Fruit fly (Drosophila melanogaster) whole organism, embryonic: ENCODE data around the gene CG13001.
A peak's percentile ranks its signal among the peaks of the same experiment; 100 is the strongest.

Experiments used
- Atf3 ChIP-seq: fragments of 200-800 bp; sonication (Bioruptor generic); optimal IDR thresholded peaks from 3 replicates; lab custom pipeline; 2016; ENCODE audit warnings: missing biosample characterization, missing genetic modification characterization
- Awh ChIP-seq: fragments of 200-800 bp; sonication (Bioruptor generic); IDR thresholded peaks from 2 replicates; pipeline ENCODE4, ENCODE4 v1.3.6; 2022; ENCODE audit warnings: missing biosample characterization, missing genetic modification characterization
- BtbVII ChIP-seq: fragments of 200-800 bp; sonication (Bioruptor generic); optimal IDR thresholded peaks from 3 replicates; lab custom pipeline; 2017; ENCODE audit warnings: missing biosample characterization, mild to moderate bottlenecking, missing genetic modification characterization
- CG10543 ChIP-seq: fragments of 200-800 bp; sonication (Bioruptor generic); optimal IDR thresholded peaks from 3 replicates; lab custom pipeline; 2017; ENCODE audit warnings: missing biosample characterization, mild to moderate bottlenecking, missing genetic modification characterization, moderate library complexity
- CG11247 ChIP-seq: fragments of 200-800 bp; sonication (Bioruptor generic); IDR thresholded peaks from 2 replicates; pipeline ENCODE4 v1.3.6; 2022; ENCODE audit warnings: missing biosample characterization, missing genetic modification characterization
- CG11723 ChIP-seq: fragments of 200-800 bp; sonication (Bioruptor generic); optimal IDR thresholded peaks from 2 replicates; lab custom pipeline; 2017; ENCODE audit warnings: missing biosample characterization, mild to moderate bottlenecking, missing genetic modification characterization
- CG12299 ChIP-seq: fragments of 200-800 bp; sonication (Bioruptor generic); optimal IDR thresholded peaks from 2 replicates; lab custom pipeline; 2018; ENCODE audit warnings: missing biosample characterization, mild to moderate bottlenecking, missing genetic modification characterization
- CG13624 ChIP-seq: fragments of 200-800 bp; sonication (Bioruptor generic); optimal IDR thresholded peaks from 2 replicates; lab custom pipeline; 2016; ENCODE audit warnings: missing biosample characterization, missing genetic modification characterization
- CG15073 ChIP-seq: fragments of 200-800 bp; sonication (Bioruptor generic); optimal IDR thresholded peaks from 2 replicates; lab custom pipeline; 2016; ENCODE audit warnings: missing biosample characterization, missing genetic modification characterization
- CG1647 ChIP-seq: fragments of 200-800 bp; sonication (Bioruptor generic); optimal IDR thresholded peaks from 3 replicates; lab custom pipeline; 2016; ENCODE audit warnings: missing biosample characterization, missing genetic modification characterization
- CG17802 ChIP-seq: fragments of 200-800 bp; sonication (Bioruptor generic); optimal IDR thresholded peaks from 2 replicates; lab custom pipeline; 2018; ENCODE audit warnings: missing biosample characterization, mild to moderate bottlenecking, missing genetic modification characterization, moderate library complexity
- CG2129 ChIP-seq: fragments of 200-800 bp; sonication (Bioruptor generic); IDR thresholded peaks from 2 replicates; pipeline ENCODE4 v1.3.6; 2022; ENCODE audit warnings: missing biosample characterization, missing genetic modification characterization; ENCODE audit not compliant: partially characterized antibody
- CG2199 ChIP-seq: fragments of 200-800 bp; sonication (Bioruptor generic); IDR thresholded peaks from 3 replicates; pipeline ENCODE4 v1.3.6; 2022; ENCODE audit warnings: missing biosample characterization, missing genetic modification characterization
- CG32767 ChIP-seq: fragments of 200-800 bp; sonication (Bioruptor generic); IDR thresholded peaks from 2 replicates; pipeline ENCODE4 v1.3.6; 2022; ENCODE audit warnings: missing biosample characterization, missing genetic modification characterization
- CG5245 ChIP-seq: fragments of 200-800 bp; sonication (Bioruptor generic); optimal IDR thresholded peaks from 3 replicates; lab custom pipeline; 2016; ENCODE audit warnings: missing biosample characterization, missing genetic modification characterization
- CG6791 ChIP-seq: fragments of 200-800 bp; sonication (Bioruptor generic); IDR thresholded peaks from 3 replicates; pipeline ENCODE4 v1.3.6; 2022; ENCODE audit warnings: missing biosample characterization, missing genetic modification characterization; ENCODE audit not compliant: partially characterized antibody
- CG6813 ChIP-seq: fragments of 200-800 bp; sonication (Bioruptor generic); optimal IDR thresholded peaks from 2 replicates; lab custom pipeline; 2017; ENCODE audit warnings: missing biosample characterization, missing genetic modification characterization, mild to moderate bottlenecking, moderate library complexity, missing genetic modification reagents
- CG7963 ChIP-seq: fragments of 200-800 bp; sonication (Bioruptor generic); IDR thresholded peaks from 3 replicates; pipeline ENCODE4 v1.3.6; 2022; ENCODE audit warnings: missing biosample characterization, missing genetic modification characterization; ENCODE audit not compliant: partially characterized antibody
- CG8290 ChIP-seq, 3 experiments: fragments of 200-800 bp; sonication (Bioruptor generic); optimal IDR thresholded peaks; 2 replicates each; lab custom pipeline; 2016 to 2019; ENCODE audit warnings: missing biosample characterization in 3 of 3, missing genetic modification characterization in 3 of 3, mild to moderate bottlenecking in 2 of 3, moderate library complexity in 1 of 3
- CG8478 ChIP-seq: fragments of >200 bp; optimal IDR thresholded peaks from 2 replicates; lab custom pipeline; 2018
- CG8944 ChIP-seq: fragments of 200-800 bp; sonication (Bioruptor generic); optimal IDR thresholded peaks from 3 replicates; lab custom pipeline; 2016; ENCODE audit warnings: missing biosample characterization, missing genetic modification characterization
- CG9727 ChIP-seq: fragments of 200-800 bp; sonication (Bioruptor generic); optimal IDR thresholded peaks from 3 replicates; lab custom pipeline; 2017; ENCODE audit warnings: missing biosample characterization, mild to moderate bottlenecking, missing genetic modification characterization
- CG9876 ChIP-seq: fragments of 200-800 bp; sonication (Bioruptor generic); optimal IDR thresholded peaks from 2 replicates; lab custom pipeline; 2016; ENCODE audit warnings: missing biosample characterization, missing genetic modification characterization
- Deaf1 ChIP-seq: fragments of 200-800 bp; optimal IDR thresholded peaks from 3 replicates; lab custom pipeline; 2019; ENCODE audit warnings: missing biosample characterization, mild to moderate bottlenecking, missing genetic modification characterization, moderate library complexity
- ERR ChIP-seq: fragments of 200-800 bp; sonication (Bioruptor generic); optimal IDR thresholded peaks from 2 replicates; lab custom pipeline; 2016; ENCODE audit warnings: missing biosample characterization, missing genetic modification characterization
- Hey ChIP-seq: fragments of 200-800 bp; sonication (Bioruptor generic); optimal IDR thresholded peaks from 3 replicates; lab custom pipeline; 2018; ENCODE audit warnings: missing biosample characterization, mild to moderate bottlenecking, missing genetic modification characterization
- Lim3 ChIP-seq: fragments of 200-800 bp; sonication (Bioruptor generic); IDR thresholded peaks from 2 replicates; pipeline ENCODE4 v1.3.6; 2022; ENCODE audit warnings: missing biosample characterization, missing genetic modification characterization
- Mes4 ChIP-seq: fragments of 200-800 bp; sonication (Bioruptor generic); optimal IDR thresholded peaks from 2 replicates; lab custom pipeline; 2016; ENCODE audit warnings: missing biosample characterization, missing genetic modification characterization
- Mrtf ChIP-seq: fragments of 200-800 bp; sonication (Bioruptor generic); IDR thresholded peaks from 3 replicates; pipeline ENCODE4 v1.3.6; 2022; ENCODE audit warnings: missing biosample characterization, missing genetic modification characterization
- NK7.1 ChIP-seq: fragments of 200-800 bp; sonication (Bioruptor generic); optimal IDR thresholded peaks from 3 replicates; lab custom pipeline; 2016; ENCODE audit warnings: missing biosample characterization, missing genetic modification characterization
- Oli ChIP-seq: fragments of 200-800 bp; sonication (Bioruptor generic); optimal IDR thresholded peaks from 2 replicates; lab custom pipeline; 2018; ENCODE audit warnings: missing biosample characterization, mild to moderate bottlenecking, missing genetic modification characterization, moderate library complexity
- Sin3A ChIP-seq: fragments of >200 bp; optimal IDR thresholded peaks from 2 replicates; lab custom pipeline; 2018
- Spps ChIP-seq: fragments of 200-800 bp; sonication (Bioruptor generic); optimal IDR thresholded peaks from 2 replicates; lab custom pipeline; 2018; ENCODE audit warnings: missing biosample characterization, mild to moderate bottlenecking, missing genetic modification characterization
- Sry-β ChIP-seq: fragments of 200-800 bp; sonication (Bioruptor generic); optimal IDR thresholded peaks from 2 replicates; lab custom pipeline; 2018; ENCODE audit warnings: missing biosample characterization, mild to moderate bottlenecking, missing genetic modification characterization, moderate library complexity
- al ChIP-seq: fragments of 200-800 bp; sonication (Bioruptor generic); IDR thresholded peaks from 2 replicates; pipeline ENCODE4 v1.3.6; 2022; ENCODE audit warnings: missing biosample characterization, missing genetic modification characterization
- az2 ChIP-seq: fragments of 200-800 bp; sonication (Bioruptor generic); optimal IDR thresholded peaks from 3 replicates; lab custom pipeline; 2016; ENCODE audit warnings: missing biosample characterization, missing genetic modification characterization
- crc ChIP-seq: fragments of 200-800 bp; sonication (Bioruptor generic); optimal IDR thresholded peaks from 2 replicates; lab custom pipeline; 2016; ENCODE audit warnings: missing biosample characterization, missing genetic modification characterization
- danr ChIP-seq: fragments of 200-800 bp; sonication (Bioruptor generic); IDR thresholded peaks from 2 replicates; pipeline ENCODE4 v1.3.6; 2022; ENCODE audit warnings: missing biosample characterization, missing genetic modification characterization
- dmrt99B ChIP-seq: fragments of 200-800 bp; sonication (Bioruptor generic); optimal IDR thresholded peaks from 2 replicates; lab custom pipeline; 2018; ENCODE audit warnings: missing biosample characterization, mild to moderate bottlenecking, missing genetic modification characterization, moderate library complexity
- exex ChIP-seq: fragments of 200-800 bp; sonication (Bioruptor generic); optimal IDR thresholded peaks from 4 replicates; lab custom pipeline; 2018; ENCODE audit warnings: missing biosample characterization, mild to moderate bottlenecking, missing genetic modification characterization, moderate library complexity
- gcm ChIP-seq: fragments of 200-800 bp; sonication (Bioruptor generic); optimal IDR thresholded peaks from 2 replicates; lab custom pipeline; 2019; ENCODE audit warnings: missing biosample characterization, mild to moderate bottlenecking, missing genetic modification characterization, moderate library complexity
- gsb ChIP-seq: fragments of 200-800 bp; sonication (Bioruptor generic); IDR thresholded peaks from 2 replicates; pipeline ENCODE4 v1.3.6; 2022; ENCODE audit warnings: missing biosample characterization, missing genetic modification characterization
- ken ChIP-seq: fragments of 200-800 bp; sonication (Bioruptor generic); IDR thresholded peaks from 3 replicates; pipeline ENCODE4 v1.3.6; 2022; ENCODE audit warnings: missing biosample characterization, missing genetic modification characterization
- nerfin-1 ChIP-seq: fragments of 200-800 bp; sonication (Bioruptor generic); optimal IDR thresholded peaks from 3 replicates; lab custom pipeline; 2019; ENCODE audit warnings: missing biosample characterization, mild to moderate bottlenecking, missing genetic modification characterization, moderate library complexity
- oc ChIP-seq: fragments of 200-800 bp; sonication (Bioruptor generic); optimal IDR thresholded peaks from 2 replicates; lab custom pipeline; 2018; ENCODE audit warnings: missing biosample characterization, mild to moderate bottlenecking, missing genetic modification characterization, moderate library complexity
- sim ChIP-seq: fragments of 200-800 bp; sonication (Bioruptor generic); IDR thresholded peaks from 2 replicates; pipeline ENCODE4 v1.3.6; 2022; ENCODE audit warnings: missing biosample characterization, missing genetic modification characterization
- sna ChIP-seq: fragments of 200-800 bp; sonication (Bioruptor generic); IDR thresholded peaks from 2 replicates; pipeline ENCODE4 v1.3.6; 2022; ENCODE audit warnings: missing biosample characterization, missing genetic modification characterization; ENCODE audit not compliant: partially characterized antibody
- stc ChIP-seq: fragments of 200-800 bp; sonication (Bioruptor generic); IDR thresholded peaks from 2 replicates; pipeline ENCODE4 v1.3.6; 2022; ENCODE audit warnings: missing biosample characterization, missing genetic modification characterization
- z ChIP-seq: fragments of 200-800 bp; sonication (Bioruptor generic); IDR thresholded peaks from 3 replicates; pipeline ENCODE4 v1.3.6; 2022; ENCODE audit warnings: missing biosample characterization, missing genetic modification characterization

Gene CG13001

DNA sequence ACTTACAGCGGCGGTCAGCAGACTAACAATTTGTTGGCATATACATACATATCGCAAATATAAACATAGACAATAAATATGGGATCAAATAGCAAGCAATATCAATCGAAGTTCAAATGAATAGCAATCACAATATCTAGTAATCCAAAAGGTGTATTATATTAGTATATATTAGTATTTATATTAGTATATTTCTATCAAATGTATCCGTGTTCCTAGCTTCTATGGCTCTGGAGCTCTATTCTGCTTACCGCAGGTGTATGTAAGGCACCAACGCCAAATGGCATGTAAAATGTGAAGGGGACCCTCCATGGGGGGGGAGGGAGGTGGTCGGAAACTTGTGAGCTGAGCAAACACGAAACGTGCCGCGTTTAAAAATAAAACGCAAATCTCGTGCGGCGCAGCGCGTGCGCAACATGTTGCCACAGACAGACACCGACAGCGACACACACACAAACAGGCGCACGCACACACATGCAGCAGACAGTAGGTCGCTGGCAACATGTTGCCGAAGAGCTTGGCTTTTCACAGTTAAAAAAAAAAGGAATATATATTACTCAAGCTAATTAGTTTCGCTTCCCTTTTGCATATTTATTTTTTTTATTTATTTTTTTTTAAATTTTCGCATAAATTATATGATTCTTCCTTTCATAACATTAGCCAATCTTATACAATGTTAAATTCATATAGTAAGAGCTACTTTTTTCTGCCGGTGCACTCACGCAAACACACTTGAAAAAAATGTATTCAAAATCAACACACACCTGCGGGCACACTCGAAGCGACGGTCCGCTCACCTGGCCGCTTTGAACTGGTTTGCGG lies 12.0 kb downstream of the CG13001 start (continued):
- TF ChIP-seq sim: 0 out of 2 replicates have a peak, but pooled peaks have one; percentile 22
- TF ChIP-seq Spps: peak; percentile 7
- TF ChIP-seq CG1647 (GFP tag; lab: Kevin White, UChicago): no peak
- TF ChIP-seq CG15073: no peak
- TF ChIP-seq CG8290 (GFP tag; optimal IDR thresholded peaks at IDR 0.05; lab: Kevin White, UChicago): no peak
- TF ChIP-seq CG8290 (tag; optimal IDR thresholded peaks at IDR 0.05; lab: Kevin White, UChicago): peak in 1 of 2 experiments; percentile 21
- peak; percentile 86 for TF ChIP-seq CG32767 (GFP tag; lab: Robert Waterston, UW)
- TF ChIP-seq CG13624 (GFP tag; lab: Kevin White, UChicago): no peak
- no peak for TF ChIP-seq ERR (GFP tag; lab: Kevin White, UChicago)
- TF ChIP-seq gcm (GFP tag; lab: Kevin White, UChicago): peak; percentile 34
- TF ChIP-seq Sry-β: no peak
- no peak for TF ChIP-seq CG8944 (GFP tag; lab: Kevin White, UChicago)
- no peak for TF ChIP-seq z
- peak; percentile 69; the same call in 2 of the 3 replicates for TF ChIP-seq CG2199 (GFP tag; lab: Robert Waterston, UW)
- peak; percentile 42 for TF ChIP-seq BtbVII (GFP tag; lab: Kevin White, UChicago)
- no peak for TF ChIP-seq NK7.1 (GFP tag; lab: Kevin White, UChicago)
- TF ChIP-seq oc (tag; lab: Kevin White, UChicago): peak; percentile 73
- TF ChIP-seq CG7963: no peak
- peak; percentile 47 for TF ChIP-seq CG11247 (GFP tag; lab: Robert Waterston, UW)
- TF ChIP-seq exex (tag; lab: Kevin White, UChicago): no peak
- peak; percentile 21 for TF ChIP-seq Deaf1
- no peak for TF ChIP-seq CG11723 (GFP tag; lab: Kevin White, UChicago)
- TF ChIP-seq sna: no peak
- TF ChIP-seq az2 (GFP tag; lab: Kevin White, UChicago): peak; percentile 36
- TF ChIP-seq CG9876 (GFP tag; lab: Kevin White, UChicago): no peak
- TF ChIP-seq gsb (GFP tag; lab: Robert Waterston, UW): peak; percentile 42; the same call in 1 of the 2 replicates
- TF ChIP-seq CG6791 (GFP tag; lab: Robert Waterston, UW): no peak
- TF ChIP-seq danr: 0 out of 2 replicates have a peak, but pooled peaks have one; percentile 20
- TF ChIP-seq CG8478 (lab: Kevin White, UChicago): no peak
- TF ChIP-seq CG17802 (tag; lab: Kevin White, UChicago): peak; percentile 35
- TF ChIP-seq Oli (tag; lab: Kevin White, UChicago): peak; percentile 64
- peak; percentile 30 for TF ChIP-seq CG6813 (GFP tag; lab: Kevin White, UChicago)
- TF ChIP-seq al: peak; percentile 56
- TF ChIP-seq Mes4: no peak
- peak; percentile 42 for TF ChIP-seq CG12299 (tag; lab: Kevin White, UChicago)
- TF ChIP-seq nerfin-1 (tag; lab: Kevin White, UChicago): peak; percentile 50
- TF ChIP-seq Sin3A (lab: Kevin White, UChicago): no peak
- peak; percentile 59; the same call in 1 of the 3 replicates for TF ChIP-seq Mrtf (GFP tag; lab: Robert Waterston, UW)
- TF ChIP-seq CG5245 (GFP tag; lab: Kevin White, UChicago): peak; percentile 40
- peak; percentile 2 for TF ChIP-seq crc
- TF ChIP-seq CG10543 (GFP tag; lab: Kevin White, UChicago): peak; percentile 34
- peak; percentile 85 for TF ChIP-seq Awh (GFP tag; lab: Robert Waterston, UW)
- no peak for TF ChIP-seq Atf3
- peak; percentile 81 for TF ChIP-seq stc (GFP tag; lab: Robert Waterston, UW)
- TF ChIP-seq Lim3 (GFP tag; lab: Robert Waterston, UW): 0 out of 2 replicates have a peak, but pooled peaks have one; percentile 34
- TF ChIP-seq CG2129: no peak
- TF ChIP-seq dmrt99B: peak; percentile 84
- TF ChIP-seq CG9727 (GFP tag; lab: Kevin White, UChicago): peak; percentile 58
- no peak for TF ChIP-seq Hey (tag; lab: Kevin White, UChicago)
- TF ChIP-seq ken: no peak
